Worm (Caenorhabditis elegans): ENCODE results near the gene W04G3.10.

W04G3.10 gene

ce11 chrX:11036114-11037087 is 41.6 kb downstream of the W04G3.10 start:
- TF ChIP-seq snpc-4 (tag; optimal IDR thresholded peaks at IDR 0.05) (no peak), lin-14 (GFP tag; optimal IDR thresholded peaks at IDR 0.05) (no peak), nhr-20 (tag; optimal IDR thresholded peaks at IDR 0.05) (peak; percentile 12), pag-3 (tag; optimal IDR thresholded peaks at IDR 0.05; ENCODE audit: borderline replicate concordance, insufficient read depth) (no peak), zag-1 (tag; optimal IDR thresholded peaks at IDR 0.05) (no peak), nhr-76 (tag; optimal IDR thresholded peaks at IDR 0.05) (no peak), dsc-1 (tag; optimal IDR thresholded peaks at IDR 0.05) (no peak), ztf-11 (tag; optimal IDR thresholded peaks at IDR 0.05) (no peak), snu-23 (GFP tag; optimal IDR thresholded peaks at IDR 0.05) (peak; percentile 43), alr-1 (tag; optimal IDR thresholded peaks at IDR 0.05; ENCODE audit: borderline replicate concordance) (no peak), egl-27 (tag; optimal IDR thresholded peaks at IDR 0.05) (no peak), nhr-19 (GFP tag; conservative IDR thresholded peaks at IDR 0.05) (no peak), lin-15B (tag; optimal IDR thresholded peaks at IDR 0.05) (no peak), sptf-1 (tag; optimal IDR thresholded peaks at IDR 0.05) (no peak), sup-37 (GFP tag; optimal IDR thresholded peaks at IDR 0.05) (no peak), blmp-1 (tag; optimal IDR thresholded peaks at IDR 0.05) (peak; percentile 99), ceh-90 (tag; optimal IDR thresholded peaks at IDR 0.05) (no peak), lir-3 (tag; optimal IDR thresholded peaks at IDR 0.05; ENCODE audit: poor library complexity) (peak; percentile 6), ztf-4 (tag; optimal IDR thresholded peaks at IDR 0.05) (no peak), nhr-47 (tag; optimal IDR thresholded peaks at IDR 0.05) (no peak), swsn-7 (tag; optimal IDR thresholded peaks at IDR 0.05) (peak; percentile 8), pax-3 (tag; optimal IDR thresholded peaks at IDR 0.05) (no peak), nhr-90 (tag; optimal IDR thresholded peaks at IDR 0.05; ENCODE audit: poor library complexity) (no peak), mep-1 (tag; optimal IDR thresholded peaks at IDR 0.05) (no peak), grh-1 (GFP tag; IDR thresholded peaks at IDR 0.05) (peak; percentile 78), nhr-71 (tag; optimal IDR thresholded peaks at IDR 0.05) (no peak), mab-9 (GFP tag; IDR thresholded peaks at IDR 0.05) (no peak), nhr-85 (tag) (peak; percentile 68), irx-1 (tag; optimal IDR thresholded peaks at IDR 0.05) (no peak), ceh-8 (GFP tag; optimal IDR thresholded peaks at IDR 0.05) (no peak), nhr-237 (tag; optimal IDR thresholded peaks at IDR 0.05) (no peak), fkh-4 (tag; optimal IDR thresholded peaks at IDR 0.05; ENCODE audit: borderline replicate concordance) (no peak), rnt-1 (tag; optimal IDR thresholded peaks at IDR 0.05) (no peak), tbx-2 (tag; optimal IDR thresholded peaks at IDR 0.05) (no peak), mdl-1 (tag; optimal IDR thresholded peaks at IDR 0.05) (no peak), unc-98 (GFP tag; IDR thresholded peaks at IDR 0.05) (no peak), hpl-2 (GFP tag; optimal IDR thresholded peaks at IDR 0.05) (no peak), elt-3 (tag; optimal IDR thresholded peaks at IDR 0.05) (peak in 1 of 6 experiments; percentile 27), vab-15 (tag; optimal IDR thresholded peaks at IDR 0.05) (no peak), nhr-77 (tag; optimal IDR thresholded peaks at IDR 0.05) (no peak), ets-5 (GFP tag; IDR thresholded peaks at IDR 0.05) (no peak), lin-39 (tag; optimal IDR thresholded peaks at IDR 0.05) (no peak), elt-2 (tag; optimal IDR thresholded peaks at IDR 0.05) (peak; percentile 82), ama-1 (optimal IDR thresholded peaks at IDR 0.05) (no peak), lsy-2 (tag; optimal IDR thresholded peaks at IDR 0.05) (peak in 1 of 2 experiments; percentile 11), efl-1 (optimal IDR thresholded peaks at IDR 0.05) (peak in 1 of 2 experiments; percentile 6), efl-1 (GFP tag; optimal IDR thresholded peaks at IDR 0.05 in 1 of 2) (no peak), lin-35 (GFP tag; optimal IDR thresholded peaks at IDR 0.05) (peak in 1 of 2 experiments; percentile 3), sox-4 (tag; optimal IDR thresholded peaks at IDR 0.05) (no peak)

All from whole organism, L1 larva.